Fruit fly (Drosophila melanogaster) whole organism, prepupa: ENCODE measurements around the gene CG18558.

ENCODE experiments used
- Blimp-1 ChIP-seq: fragments of 200-800 bp; sonication (Bioruptor generic); optimal IDR thresholded peaks from 3 replicates; lab custom pipeline; 2017; ENCODE audit warnings: missing biosample characterization, missing genetic modification characterization, mild to moderate bottlenecking, moderate library complexity, missing genetic modification reagents
- CG10631 ChIP-seq: fragments of 200-800 bp; sonication (Bioruptor generic); optimal IDR thresholded peaks from 2 replicates; lab custom pipeline; 2016; ENCODE audit warnings: missing biosample characterization, missing genetic modification characterization
- CG10669 ChIP-seq: fragments of 200-800 bp; sonication (Bioruptor generic); optimal IDR thresholded peaks from 3 replicates; lab custom pipeline; 2018; ENCODE audit warnings: missing biosample characterization, mild to moderate bottlenecking, missing genetic modification characterization, moderate library complexity
- CG11902 ChIP-seq: fragments of 200-800 bp; sonication (Bioruptor generic); optimal IDR thresholded peaks from 3 replicates; lab custom pipeline; 2016; ENCODE audit warnings: missing biosample characterization, missing genetic modification characterization
- CG1621 ChIP-seq: fragments of 200-800 bp; sonication (Bioruptor generic); optimal IDR thresholded peaks from 3 replicates; lab custom pipeline; 2018; ENCODE audit warnings: missing biosample characterization, mild to moderate bottlenecking, missing genetic modification characterization
- CG16779 ChIP-seq: fragments of 200-800 bp; sonication (Bioruptor generic); optimal IDR thresholded peaks from 3 replicates; lab custom pipeline; 2017; ENCODE audit warnings: missing biosample characterization, mild to moderate bottlenecking, missing genetic modification characterization
- CG3032 ChIP-seq: fragments of 200-800 bp; optimal IDR thresholded peaks from 2 replicates; lab custom pipeline; 2019; ENCODE audit warnings: missing biosample characterization, mild to moderate bottlenecking, missing genetic modification characterization, moderate library complexity
- CG32006 ChIP-seq: fragments of 200-800 bp; sonication (Bioruptor generic); optimal IDR thresholded peaks from 3 replicates; lab custom pipeline; 2017; ENCODE audit warnings: missing biosample characterization, mild to moderate bottlenecking, missing genetic modification characterization
- CG4318 ChIP-seq: fragments of 200-800 bp; sonication (Bioruptor generic); optimal IDR thresholded peaks from 3 replicates; lab custom pipeline; 2017; ENCODE audit warnings: missing biosample characterization, mild to moderate bottlenecking, missing genetic modification characterization
- CG6163 ChIP-seq: fragments of 200-800 bp; sonication (Bioruptor generic); IDR thresholded peaks from 3 replicates; pipeline ENCODE4 v1.3.6; 2022; ENCODE audit warnings: missing biosample characterization, missing genetic modification characterization
- CG6792 ChIP-seq: fragments of 200-800 bp; sonication (Bioruptor generic); optimal IDR thresholded peaks from 3 replicates; lab custom pipeline; 2016; ENCODE audit warnings: missing biosample characterization, missing genetic modification characterization
- CG6808 ChIP-seq: fragments of 200-800 bp; sonication (Bioruptor generic); optimal IDR thresholded peaks from 3 replicates; lab custom pipeline; 2017; ENCODE audit warnings: missing biosample characterization, missing genetic modification characterization, mild to moderate bottlenecking, moderate library complexity, missing genetic modification reagents
- CG8119 ChIP-seq: fragments of 200-800 bp; sonication (Bioruptor generic); IDR thresholded peaks from 3 replicates; pipeline ENCODE4 v1.3.6; 2022; ENCODE audit warnings: missing biosample characterization, missing genetic modification characterization
- CG8319 ChIP-seq: fragments of 200-800 bp; sonication (Bioruptor generic); optimal IDR thresholded peaks from 3 replicates; lab custom pipeline; 2016; ENCODE audit warnings: missing biosample characterization, missing genetic modification characterization
- CG8632 ChIP-seq: fragments of 200-800 bp; sonication (Bioruptor generic); optimal IDR thresholded peaks from 3 replicates; lab custom pipeline; 2016; ENCODE audit warnings: missing biosample characterization, missing genetic modification characterization
- Eip75B ChIP-seq: fragments of 200-800 bp; sonication (Bioruptor generic); optimal IDR thresholded peaks from 3 replicates; lab custom pipeline; 2016; ENCODE audit warnings: missing biosample characterization, missing genetic modification characterization
- Eip78C ChIP-seq: fragments of 200-800 bp; sonication (Bioruptor generic); peaks from one replicate; lab custom pipeline; 2016; ENCODE audit warnings: missing biosample characterization, missing genetic modification characterization
- Eip93F ChIP-seq: fragments of 200-800 bp; sonication (Bioruptor generic); optimal IDR thresholded peaks from 2 replicates; lab custom pipeline; 2016; ENCODE audit warnings: missing biosample characterization, mild to moderate bottlenecking, missing genetic modification characterization
- Ets96B ChIP-seq: fragments of 200-800 bp; optimal IDR thresholded peaks from 2 replicates; lab custom pipeline; 2019; ENCODE audit warnings: missing biosample characterization, mild to moderate bottlenecking, missing genetic modification characterization, moderate library complexity
- Gug ChIP-seq: fragments of 200-800 bp; sonication (Bioruptor generic); IDR thresholded peaks from 2 replicates; pipeline ENCODE4 v1.3.6; 2022; ENCODE audit warnings: missing biosample characterization, missing genetic modification characterization
- Hr39 ChIP-seq: fragments of 200-800 bp; sonication (Bioruptor generic); optimal IDR thresholded peaks from 2 replicates; lab custom pipeline; 2016; ENCODE audit warnings: missing biosample characterization, missing genetic modification characterization
- Hr4 ChIP-seq: fragments of 200-800 bp; sonication (Bioruptor generic); optimal IDR thresholded peaks from 3 replicates; lab custom pipeline; 2016; ENCODE audit warnings: missing biosample characterization, missing genetic modification characterization
- OdsH ChIP-seq: fragments of 200-800 bp; sonication (Bioruptor generic); optimal IDR thresholded peaks from 3 replicates; lab custom pipeline; 2016; ENCODE audit warnings: missing biosample characterization, missing genetic modification characterization
- Smox ChIP-seq: fragments of 200-800 bp; sonication (Bioruptor generic); optimal IDR thresholded peaks from 3 replicates; lab custom pipeline; 2016; ENCODE audit warnings: missing biosample characterization, missing genetic modification characterization
- Sox102F ChIP-seq: fragments of 200-800 bp; sonication (Bioruptor generic); optimal IDR thresholded peaks from 2 replicates; lab custom pipeline; 2016; ENCODE audit warnings: missing biosample characterization, mild to moderate bottlenecking, missing genetic modification characterization
- Sox14 ChIP-seq: fragments of 200-800 bp; sonication (Bioruptor generic); optimal IDR thresholded peaks from 3 replicates; lab custom pipeline; 2016; ENCODE audit warnings: missing biosample characterization, missing genetic modification characterization
- achi ChIP-seq: fragments of 200-800 bp; sonication (Bioruptor generic); optimal IDR thresholded peaks from 3 replicates; lab custom pipeline; 2016; ENCODE audit warnings: missing biosample characterization, missing genetic modification characterization
- dac ChIP-seq: fragments of 200-800 bp; sonication (Bioruptor generic); optimal IDR thresholded peaks from 2 replicates; lab custom pipeline; 2017; ENCODE audit warnings: missing biosample characterization, mild to moderate bottlenecking, missing genetic modification characterization
- eg ChIP-seq: fragments of 200-800 bp; sonication (Bioruptor generic); IDR thresholded peaks from 3 replicates; pipeline ENCODE4 v1.3.6; 2022; ENCODE audit warnings: missing biosample characterization, missing genetic modification characterization
- fd59A ChIP-seq: fragments of 200-800 bp; sonication (Bioruptor generic); optimal IDR thresholded peaks from 2 replicates; lab custom pipeline; 2017; ENCODE audit warnings: missing biosample characterization, mild to moderate bottlenecking, missing genetic modification characterization, missing genetic modification reagents
- fd85E ChIP-seq: fragments of 200-800 bp; sonication (Bioruptor generic); optimal IDR thresholded peaks from 3 replicates; lab custom pipeline; 2016; ENCODE audit warnings: missing biosample characterization, missing genetic modification characterization
- lz ChIP-seq: fragments of 200-800 bp; sonication (Bioruptor generic); optimal IDR thresholded peaks from 3 replicates; lab custom pipeline; 2016; ENCODE audit warnings: missing biosample characterization, missing genetic modification characterization
- net ChIP-seq: fragments of 200-800 bp; sonication (Bioruptor generic); optimal IDR thresholded peaks from 3 replicates; lab custom pipeline; 2016; ENCODE audit warnings: missing biosample characterization, missing genetic modification characterization
- pdm3 ChIP-seq: fragments of 200-800 bp; sonication (Bioruptor generic); optimal IDR thresholded peaks from 3 replicates; lab custom pipeline; 2016; ENCODE audit warnings: missing biosample characterization, missing genetic modification characterization
- salr ChIP-seq, 2 experiments: fragments of 200-800 bp; sonication (Bioruptor generic); optimal IDR thresholded peaks; 3 replicates each; lab custom pipeline; 2016 to 2018; ENCODE audit warnings: missing biosample characterization in 2 of 2, missing genetic modification characterization in 2 of 2, mild to moderate bottlenecking in 1 of 2
- ss ChIP-seq, 2 experiments: fragments of 200-800 bp; sonication (Bioruptor generic); optimal IDR thresholded peaks; 2 replicates in 1 of 2; 3 replicates in 1 of 2; lab custom pipeline; 2017 to 2018; ENCODE audit warnings: mild to moderate bottlenecking in 2 of 2, missing biosample characterization in 2 of 2, missing genetic modification characterization in 2 of 2, moderate library complexity in 1 of 2
- svp ChIP-seq: fragments of 200-800 bp; sonication (Bioruptor generic); peaks from one replicate; lab custom pipeline; 2016; ENCODE audit warnings: missing biosample characterization, missing genetic modification characterization
- topi ChIP-seq: fragments of 200-800 bp; sonication (Bioruptor generic); optimal IDR thresholded peaks from 3 replicates; lab custom pipeline; 2016; ENCODE audit warnings: missing biosample characterization, missing genetic modification characterization
- vri ChIP-seq: fragments of 200-800 bp; sonication (Bioruptor generic); optimal IDR thresholded peaks from 3 replicates; lab custom pipeline; 2016; ENCODE audit warnings: missing biosample characterization, mild to moderate bottlenecking, missing genetic modification characterization

The CG18558 gene

DNA sequence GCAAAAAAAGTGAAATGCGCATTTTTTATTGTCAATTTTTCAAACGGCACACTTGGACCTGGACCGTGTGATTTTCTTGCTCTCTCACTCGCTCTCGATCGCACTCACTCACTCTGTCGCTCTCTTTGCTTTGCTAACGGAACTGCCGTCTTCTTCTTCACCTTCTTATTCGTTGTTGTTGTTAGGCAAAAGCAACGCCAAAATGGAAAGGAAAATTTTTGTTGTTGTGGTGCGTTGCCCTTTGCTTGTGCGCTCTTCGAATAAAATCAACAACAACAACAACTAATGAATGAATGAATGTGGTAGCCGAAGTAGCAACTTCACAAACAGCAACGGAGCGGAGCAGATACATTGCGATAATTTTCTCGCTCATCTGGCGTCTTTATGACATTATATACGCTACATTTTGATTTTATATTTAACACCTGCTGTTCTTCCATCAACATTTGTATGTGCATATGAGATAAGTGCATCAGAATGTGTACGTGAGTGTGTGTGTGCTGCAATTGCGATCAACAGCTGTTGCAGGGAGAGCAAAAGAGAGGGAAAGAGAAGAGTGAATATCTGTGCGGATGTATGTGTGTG is 44.6 kb upstream of the CG18558 start (continued):
- TF ChIP-seq Sox102F (GFP tag; lab: Kevin White, UChicago) (no peak), Ets96B (no peak), CG1621 (tag; lab: Kevin White, UChicago) (no peak), achi (no peak), lz (GFP tag; lab: Kevin White, UChicago) (no peak), CG6792 (GFP tag; lab: Kevin White, UChicago) (no peak), eg (no peak), CG10631 (no peak), vri (GFP tag; lab: Kevin White, UChicago) (peak; percentile 50), CG32006 (no peak), CG6163 (GFP tag; lab: Robert Waterston, UW) (no peak), Eip78C (GFP tag; lab: Kevin White, UChicago) (peak; percentile 42), Eip75B (GFP tag; lab: Kevin White, UChicago) (no peak), Gug (GFP tag; lab: Robert Waterston, UW) (no peak), Sox14 (GFP tag; lab: Kevin White, UChicago) (peak; percentile 4), svp (GFP tag; lab: Kevin White, UChicago) (peak; percentile 81)

dm6 chr2L:2887760-2888600 is 43.7 kb upstream of the CG18558 start:
- TF ChIP-seq ss (GFP tag; optimal IDR thresholded peaks at IDR 0.05; lab: Kevin White, UChicago) (peak in 1 of 2 experiments; percentile 13), svp (GFP tag; lab: Kevin White, UChicago) (peak; percentile 76), CG32006 (peak; percentile 3), CG3032 (no peak), CG4318 (GFP tag; lab: Kevin White, UChicago) (no peak), Eip78C (GFP tag; lab: Kevin White, UChicago) (peak; percentile 71), CG16779 (tag; lab: Kevin White, UChicago) (no peak), salr (GFP tag; optimal IDR thresholded peaks at IDR 0.05; lab: Kevin White, UChicago) (peak in 1 of 2 experiments; percentile 19), CG6163 (GFP tag; lab: Robert Waterston, UW) (peak; percentile 21; the same call in 1 of the 3 replicates), CG10631 (no peak), topi (GFP tag; lab: Kevin White, UChicago) (no peak)

DNA sequence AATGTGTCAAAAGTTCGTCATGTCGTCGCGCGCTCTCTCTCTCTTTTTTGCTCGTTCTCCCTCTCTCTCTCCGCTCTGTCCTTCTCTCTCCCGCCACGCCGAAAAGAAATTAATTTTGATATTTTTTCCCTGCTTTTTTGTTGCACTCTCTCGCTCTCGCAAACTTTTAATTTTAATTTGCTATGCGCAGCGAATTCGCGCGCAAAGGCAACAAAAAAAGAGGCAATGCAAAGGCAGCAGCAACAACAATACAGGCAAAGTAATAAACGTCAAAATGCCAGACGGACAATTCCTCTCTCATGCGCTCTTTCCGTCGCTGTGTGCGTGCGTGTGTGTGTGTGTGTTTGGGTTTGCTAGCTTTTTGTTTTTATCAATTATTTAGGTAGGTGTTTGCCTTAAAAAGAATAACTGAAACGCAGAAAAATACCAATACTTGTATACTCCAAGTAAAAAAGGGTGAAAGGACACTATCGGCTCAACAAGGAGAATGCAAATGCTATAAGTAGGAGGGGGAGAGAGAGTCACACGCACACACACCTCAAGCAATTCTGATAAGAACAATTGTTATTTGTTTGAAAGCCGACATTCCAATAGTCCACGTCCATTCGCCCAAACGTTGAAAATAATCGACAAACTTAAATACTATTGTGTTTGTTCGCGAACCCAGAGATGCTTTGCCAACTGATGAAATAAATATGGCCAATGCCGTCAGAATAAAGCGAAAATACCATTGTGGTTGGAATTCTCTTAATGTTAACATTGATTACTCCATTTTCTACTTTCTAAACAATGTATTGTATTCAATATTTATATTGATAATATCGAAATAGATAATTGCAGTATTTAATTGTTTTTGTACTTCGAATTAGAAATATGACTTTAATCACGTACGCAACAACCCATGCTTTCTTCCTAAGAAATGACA is 42.6 kb upstream of the CG18558 start:
- TF ChIP-seq CG10631 (no peak), CG6163 (GFP tag; lab: Robert Waterston, UW) (peak; percentile 52; the same call in 2 of the 3 replicates), eg (peak; percentile 58; the same call in 2 of the 3 replicates), CG6792 (GFP tag; lab: Kevin White, UChicago) (no peak), OdsH (GFP tag; lab: Kevin White, UChicago) (no peak), achi (peak; percentile 59), Eip75B (GFP tag; lab: Kevin White, UChicago) (no peak), vri (GFP tag; lab: Kevin White, UChicago) (peak; percentile 23), CG11902 (GFP tag; lab: Kevin White, UChicago) (no peak), net (GFP tag; lab: Kevin White, UChicago) (peak; percentile 17), salr (GFP tag; optimal IDR thresholded peaks at IDR 0.05; lab: Kevin White, UChicago) (no peak), dac (GFP tag; lab: Kevin White, UChicago) (peak; percentile 20), CG32006 (no peak), CG8119 (no peak; the same call in 1 of the 3 replicates), Hr4 (GFP tag; lab: Kevin White, UChicago) (no peak), lz (GFP tag; lab: Kevin White, UChicago) (no peak), CG10669 (GFP tag; lab: Kevin White, UChicago) (peak; percentile 14), fd59A (GFP tag; lab: Kevin White, UChicago) (no peak), CG8632 (GFP tag; lab: Kevin White, UChicago) (no peak), Blimp-1 (GFP tag; lab: Kevin White, UChicago) (no peak), CG8319 (GFP tag; lab: Kevin White, UChicago) (no peak), CG4318 (GFP tag; lab: Kevin White, UChicago) (no peak), Ets96B (peak; percentile 19), topi (GFP tag; lab: Kevin White, UChicago) (no peak), Hr39 (GFP tag; lab: Kevin White, UChicago) (no peak), CG1621 (tag; lab: Kevin White, UChicago) (peak; percentile 24), CG6808 (GFP tag; lab: Kevin White, UChicago) (peak; percentile 65), pdm3 (no peak), Eip78C (GFP tag; lab: Kevin White, UChicago) (peak; percentile 83), CG3032 (peak; percentile 27), Sox102F (GFP tag; lab: Kevin White, UChicago) (peak; percentile 41), Eip93F (GFP tag; lab: Kevin White, UChicago) (peak; percentile 13), Smox (GFP tag; lab: Kevin White, UChicago) (no peak), fd85E (GFP tag; lab: Kevin White, UChicago) (no peak)
